Fruit fly (Drosophila melanogaster): Measurements from ENCODE around the gene CG4928.

DNA sequence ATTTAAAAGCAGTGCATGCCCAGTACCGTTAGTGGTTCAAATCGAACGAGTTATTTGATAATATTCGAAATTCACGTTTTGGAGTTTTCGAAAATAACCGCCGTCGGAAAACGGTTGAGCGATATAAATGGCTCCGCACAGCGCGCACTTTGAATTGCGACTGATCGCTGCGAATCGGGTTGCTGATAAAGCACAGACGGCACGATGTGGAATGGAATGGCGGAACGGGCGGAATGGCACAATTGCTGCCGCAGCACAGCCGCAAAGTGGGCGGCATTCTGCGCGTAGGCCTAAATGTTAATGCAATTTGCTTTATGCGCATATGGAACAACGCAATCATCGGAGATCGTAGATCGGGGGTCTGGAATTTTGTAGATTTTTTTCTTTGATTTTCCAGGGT lies 38.3 kb upstream of the CG4928 start:
- TF ChIP-seq bab1 (GFP tag; optimal IDR thresholded peaks at IDR 0.05) (no peak), CG12768 (GFP tag; optimal IDR thresholded peaks at IDR 0.05) (no peak), ovo (GFP tag; optimal IDR thresholded peaks at IDR 0.05) (no peak), Clk (GFP tag; optimal IDR thresholded peaks at IDR 0.05) (no peak), toe (GFP tag; optimal IDR thresholded peaks at IDR 0.05) (no peak), Hr96 (GFP tag; optimal IDR thresholded peaks at IDR 0.05) (no peak), CG7045 (GFP tag; optimal IDR thresholded peaks at IDR 0.05) (no peak), kay (GFP tag; ENCODE audit: borderline replicate concordance) (no peak), pad (GFP tag; optimal IDR thresholded peaks at IDR 0.05) (no peak)

All from whole organism, adult.